Worm (Caenorhabditis elegans) whole organism, L1 larva: Measurements from ENCODE around the gene asp-16.

Experiments used
- C04F5.9 ChIP-seq: sonication (generic microtip); optimal IDR thresholded peaks from 2 replicates; lab custom pipeline; 2016; ENCODE audit warnings: missing genetic modification characterization, missing compliant biosample characterization
- C16A3.4 ChIP-seq: fragments of 150-350 bp; optimal IDR thresholded peaks from 2 replicates; lab custom pipeline; 2014; ENCODE audit warnings: missing biosample characterization, missing genetic modification characterization
- C34B4.2 ChIP-seq: sonication (generic microtip); optimal IDR thresholded peaks from 2 replicates; lab custom pipeline; 2017; ENCODE audit warnings: mild to moderate bottlenecking, missing genetic modification characterization, missing compliant biosample characterization
- Y116A8C.19 ChIP-seq: sonication (generic microtip); optimal IDR thresholded peaks from 2 replicates; lab custom pipeline; 2016; ENCODE audit warnings: missing compliant biosample characterization, missing genetic modification characterization, borderline replicate concordance
- blmp-1 ChIP-seq: fragments of 150-350 bp; optimal IDR thresholded peaks from 2 replicates; lab custom pipeline; 2014; ENCODE audit warnings: missing biosample characterization, missing genetic modification characterization
- ceh-63 ChIP-seq: fragments of 200-800 bp; sonication (Bioruptor generic); optimal IDR thresholded peaks from 2 replicates; lab custom pipeline; 2018; ENCODE audit warnings: mild to moderate bottlenecking, missing genetic modification characterization, missing compliant biosample characterization
- ceh-8 ChIP-seq: fragments of 200-800 bp; sonication (Bioruptor generic); optimal IDR thresholded peaks from 2 replicates; lab custom pipeline; 2018; ENCODE audit warnings: mild to moderate bottlenecking, missing genetic modification characterization, moderate library complexity, missing compliant biosample characterization
- dpl-1 ChIP-seq, 3 experiments: fragments of 150-350 bp in 2 of 3; sonication (generic microtip) in 1 of 3; optimal IDR thresholded peaks; 2 replicates each; lab custom pipeline; 2014 to 2017; ENCODE audit warnings: missing biosample characterization in 3 of 3, missing genetic modification characterization in 3 of 3, missing genetic modification reagents in 3 of 3
- dsc-1 ChIP-seq: sonication (generic microtip); optimal IDR thresholded peaks from 2 replicates; lab custom pipeline; 2016; ENCODE audit warnings: mild to moderate bottlenecking, missing genetic modification characterization, missing compliant biosample characterization
- efl-1 ChIP-seq, 4 experiments: fragments of 150-350 bp; optimal IDR thresholded peaks in 3 of 4; peaks in 1 of 4; 1 replicate in 1 of 4; 2 replicates in 3 of 4; lab custom pipeline; 2014; ENCODE audit warnings: missing biosample characterization in 2 of 4, missing genetic modification characterization in 2 of 4, missing genetic modification reagents in 2 of 4
- efl-3 ChIP-seq: fragments of 200-800 bp; sonication (Bioruptor generic); optimal IDR thresholded peaks from 2 replicates; lab custom pipeline; 2018; ENCODE audit warnings: mild to moderate bottlenecking, missing genetic modification characterization, missing compliant biosample characterization
- egl-13 ChIP-seq: sonication (generic microtip); optimal IDR thresholded peaks from 2 replicates; lab custom pipeline; 2016; ENCODE audit warnings: missing genotype, missing genetic modification reagents, missing genetic modification characterization, missing compliant biosample characterization
- egl-27 ChIP-seq, 2 experiments: fragments of 150-350 bp in 1 of 2; sonication (generic microtip); optimal IDR thresholded peaks; 3 replicates each; lab custom pipeline; 2017 to 2018; ENCODE audit warnings: missing biosample characterization in 2 of 2, missing genetic modification characterization in 2 of 2, missing genetic modification reagents in 2 of 2
- elt-3 ChIP-seq, 6 experiments: fragments of 150-350 bp in 1 of 6; sonication (generic microtip); optimal IDR thresholded peaks; 2 replicates each; lab custom pipeline; 2017 to 2018; ENCODE audit warnings: missing biosample characterization in 6 of 6, missing genetic modification characterization in 6 of 6, inconsistent platforms in 1 of 6
- ets-5 ChIP-seq: fragments of 200-800 bp; sonication (Bioruptor generic); IDR thresholded peaks from 2 replicates; pipeline ENCODE4 v1.3.6; 2022; ENCODE audit warnings: missing genetic modification characterization, missing compliant biosample characterization
- fkh-10 ChIP-seq: sonication (generic microtip); optimal IDR thresholded peaks from 2 replicates; lab custom pipeline; 2017; ENCODE audit warnings: missing biosample characterization, missing genetic modification reagents, missing genetic modification characterization
- fkh-4 ChIP-seq: sonication (generic microtip); optimal IDR thresholded peaks from 2 replicates; lab custom pipeline; 2016; ENCODE audit warnings: missing compliant biosample characterization, missing genetic modification characterization, borderline replicate concordance
- grh-1 ChIP-seq: fragments of 200-800 bp; sonication (Bioruptor generic); IDR thresholded peaks from 2 replicates; pipeline ENCODE4 v1.3.6; 2022; ENCODE audit warnings: missing genetic modification reagents, missing genetic modification characterization, missing compliant biosample characterization
- hlh-17 ChIP-seq: fragments of 200-800 bp; sonication (Bioruptor generic); optimal IDR thresholded peaks from 2 replicates; lab custom pipeline; 2018; ENCODE audit warnings: missing genetic modification characterization, mild to moderate bottlenecking, missing compliant biosample characterization, moderate library complexity, borderline replicate concordance
- hlh-4 ChIP-seq: sonication (generic microtip); optimal IDR thresholded peaks from 2 replicates; lab custom pipeline; 2016; ENCODE audit warnings: mild to moderate bottlenecking, missing genetic modification characterization, missing compliant biosample characterization
- hpl-2 ChIP-seq: fragments of 150-350 bp; optimal IDR thresholded peaks from 2 replicates; lab custom pipeline; 2014; ENCODE audit warnings: missing biosample characterization, missing genetic modification reagents, missing genetic modification characterization
- irx-1 ChIP-seq: sonication (generic microtip); optimal IDR thresholded peaks from 2 replicates; lab custom pipeline; 2016; ENCODE audit warnings: missing genetic modification characterization, missing compliant biosample characterization
- lin-14 ChIP-seq: fragments of 200-800 bp; sonication (Bioruptor generic); optimal IDR thresholded peaks from 2 replicates; lab custom pipeline; 2018; ENCODE audit warnings: mild to moderate bottlenecking, missing genetic modification characterization, moderate library complexity, missing compliant biosample characterization
- lin-15B ChIP-seq: fragments of 150-350 bp; sonication (generic microtip); optimal IDR thresholded peaks from 3 replicates; lab custom pipeline; 2014; ENCODE audit warnings: missing biosample characterization, missing genetic modification characterization
- lin-35 ChIP-seq, 2 experiments: fragments of 150-350 bp; optimal IDR thresholded peaks; 2 replicates each; lab custom pipeline; 2014; ENCODE audit warnings: missing biosample characterization in 2 of 2, missing genetic modification characterization in 2 of 2, missing genetic modification reagents in 2 of 2
- mdl-1 ChIP-seq, 2 experiments: fragments of 150-350 bp; optimal IDR thresholded peaks; 2 replicates each; lab custom pipeline; 2014 to 2017; ENCODE audit warnings: missing biosample characterization in 2 of 2, missing genetic modification characterization in 2 of 2, inconsistent platforms in 1 of 2
- mef-2 ChIP-seq: fragments of 150-350 bp; optimal IDR thresholded peaks from 2 replicates; lab custom pipeline; 2014; ENCODE audit warnings: missing biosample characterization, missing genetic modification characterization
- mep-1 ChIP-seq: fragments of 150-350 bp; optimal IDR thresholded peaks from 2 replicates; lab custom pipeline; 2014; ENCODE audit warnings: missing biosample characterization, missing genetic modification characterization
- nhr-19 ChIP-seq: fragments of 200-800 bp; sonication (Bioruptor generic); conservative IDR thresholded peaks from 2 replicates; pipeline ENCODE4 v1.3.6; 2022; ENCODE audit warnings: missing genetic modification characterization, missing compliant biosample characterization
- nhr-20 ChIP-seq: sonication (generic microtip); optimal IDR thresholded peaks from 2 replicates; lab custom pipeline; 2016; ENCODE audit warnings: mild to moderate bottlenecking, missing genetic modification characterization, missing compliant biosample characterization
- nhr-237 ChIP-seq: fragments of 150-350 bp; optimal IDR thresholded peaks from 2 replicates; lab custom pipeline; 2014; ENCODE audit warnings: missing biosample characterization, missing genetic modification characterization
- nhr-28 ChIP-seq: fragments of 150-350 bp; optimal IDR thresholded peaks from 2 replicates; lab custom pipeline; 2014; ENCODE audit warnings: missing biosample characterization, missing genetic modification characterization
- nhr-47 ChIP-seq: sonication (generic microtip); optimal IDR thresholded peaks from 2 replicates; lab custom pipeline; 2016; ENCODE audit warnings: mild to moderate bottlenecking, missing genetic modification characterization, moderate library complexity, missing compliant biosample characterization
- nhr-76 ChIP-seq: sonication (generic microtip); optimal IDR thresholded peaks from 2 replicates; lab custom pipeline; 2017; ENCODE audit warnings: missing biosample characterization, missing genetic modification characterization
- nhr-77 ChIP-seq: fragments of 150-350 bp; optimal IDR thresholded peaks from 2 replicates; lab custom pipeline; 2014; ENCODE audit warnings: missing biosample characterization, missing genetic modification characterization
- skn-1 ChIP-seq: fragments of 150-350 bp; optimal IDR thresholded peaks from 2 replicates; lab custom pipeline; 2014; ENCODE audit warnings: missing biosample characterization, missing genetic modification characterization
- snpc-4 ChIP-seq: fragments of 150-350 bp; optimal IDR thresholded peaks from 2 replicates; lab custom pipeline; 2014; ENCODE audit warnings: missing biosample characterization, missing genetic modification characterization
- sox-4 ChIP-seq: sonication (generic microtip); optimal IDR thresholded peaks from 2 replicates; lab custom pipeline; 2016; ENCODE audit warnings: missing genetic modification characterization, missing compliant biosample characterization
- tbx-2 ChIP-seq: sonication (generic microtip); optimal IDR thresholded peaks from 2 replicates; lab custom pipeline; 2016; ENCODE audit warnings: missing genetic modification characterization, missing compliant biosample characterization
- unc-130 ChIP-seq: fragments of 150-350 bp; optimal IDR thresholded peaks from 2 replicates; lab custom pipeline; 2017; ENCODE audit warnings: missing biosample characterization, missing genetic modification characterization, inconsistent platforms
- unc-30 ChIP-seq: sonication (generic microtip); optimal IDR thresholded peaks from 2 replicates; lab custom pipeline; 2017; ENCODE audit warnings: missing biosample characterization, missing genetic modification characterization
- unc-62 ChIP-seq: fragments of 150-350 bp; optimal IDR thresholded peaks from 2 replicates; lab custom pipeline; 2014; ENCODE audit warnings: missing biosample characterization, missing genetic modification reagents, missing genetic modification characterization
- unc-86 ChIP-seq: sonication (generic microtip); optimal IDR thresholded peaks from 2 replicates; lab custom pipeline; 2016; ENCODE audit warnings: missing genetic modification characterization, missing compliant biosample characterization
- unc-98 ChIP-seq: fragments of 200-800 bp; sonication (Bioruptor generic); IDR thresholded peaks from 2 replicates; pipeline ENCODE4 v1.3.6; 2022; ENCODE audit warnings: missing genetic modification characterization, missing compliant biosample characterization
- vab-15 ChIP-seq: sonication (generic microtip); optimal IDR thresholded peaks from 2 replicates; lab custom pipeline; 2017; ENCODE audit warnings: missing genotype, mild to moderate bottlenecking, missing genetic modification characterization, missing compliant biosample characterization
- zag-1 ChIP-seq: fragments of 150-350 bp; optimal IDR thresholded peaks from 2 replicates; lab custom pipeline; 2014; ENCODE audit warnings: missing biosample characterization, missing genetic modification characterization
- zip-4 ChIP-seq: fragments of 200-800 bp; sonication (Bioruptor generic); optimal IDR thresholded peaks from 2 replicates; lab custom pipeline; 2018; ENCODE audit warnings: mild to moderate bottlenecking, missing genetic modification characterization, moderate library complexity, missing compliant biosample characterization
- ztf-4 ChIP-seq: fragments of 150-350 bp; optimal IDR thresholded peaks from 2 replicates; lab custom pipeline; 2014; ENCODE audit warnings: missing biosample characterization, missing genetic modification characterization

Gene asp-16

ce11 chrV:18998045-18998444 lies 44.4 kb downstream of the asp-16 start, which contains the start of gene tgt-2:
tgt-2 (plus strand) TSS chrV:18998345.
- TF ChIP-seq hpl-2 (GFP tag; lab: Kevin White, UChicago) (no peak), lin-15B (tag; lab: Kevin White, UChicago) (no peak), blmp-1 (tag; lab: Kevin White, UChicago) (no peak), dsc-1 (no peak), nhr-47 (tag; lab: Kevin White, UChicago) (no peak), snpc-4 (tag; lab: Kevin White, UChicago) (no peak), ztf-4 (tag; lab: Kevin White, UChicago) (no peak), unc-30 (tag; lab: Kevin White, UChicago) (no peak), nhr-19 (GFP tag; lab: Robert Waterston, UW) (no peak), fkh-4 (tag; lab: Kevin White, UChicago) (no peak), elt-3 (tag; optimal IDR thresholded peaks at IDR 0.05; lab: Kevin White, UChicago) (no peak), ceh-8 (GFP tag; lab: Kevin White, UChicago) (no peak), egl-13 (tag; lab: Kevin White, UChicago) (no peak), egl-27 (tag; optimal IDR thresholded peaks at IDR 0.05; lab: Kevin White, UChicago) (no peak), unc-130 (tag; lab: Kevin White, UChicago) (no peak), ets-5 (GFP tag; lab: Robert Waterston, UW) (no peak), hlh-4 (tag; lab: Kevin White, UChicago) (no peak)

ce11 chrV:18993535-18993990 lies 48.8 kb downstream of the asp-16 start, which contains the start of gene gtf-2F2:
gtf-2F2 (plus strand) TSS chrV:18993940.
- TF ChIP-seq irx-1 (tag; lab: Kevin White, UChicago) = no peak
- no peak for TF ChIP-seq lin-14
- TF ChIP-seq skn-1 (tag; lab: Kevin White, UChicago) = no peak
- TF ChIP-seq snpc-4 (tag; lab: Kevin White, UChicago) = no peak
- no peak for TF ChIP-seq unc-86
- no peak for TF ChIP-seq Y116A8C.19 (tag; lab: Kevin White, UChicago)
- TF ChIP-seq tbx-2 (tag; lab: Kevin White, UChicago) = no peak
- no peak for TF ChIP-seq lin-15B (tag; lab: Kevin White, UChicago)
- no peak for TF ChIP-seq fkh-10
- no peak for TF ChIP-seq unc-98 (GFP tag; lab: Robert Waterston, UW)
- TF ChIP-seq nhr-28 (tag; lab: Kevin White, UChicago) = no peak
- TF ChIP-seq mef-2 (tag; lab: Kevin White, UChicago) = no peak
- TF ChIP-seq zag-1 (tag; lab: Kevin White, UChicago) = no peak
- TF ChIP-seq efl-3 = no peak
- TF ChIP-seq blmp-1 (tag; lab: Kevin White, UChicago) = no peak
- TF ChIP-seq C04F5.9 = no peak
- no peak for TF ChIP-seq mep-1 (tag; lab: Kevin White, UChicago)
- no peak for TF ChIP-seq C16A3.4 (tag; lab: Kevin White, UChicago)
- TF ChIP-seq hlh-17 = no peak
- TF ChIP-seq, all 84 proteins: peak for 0

- TF ChIP-seq efl-1 (optimal IDR thresholded peaks at IDR 0.05; lab: Kevin White, UChicago) = no peak
- TF ChIP-seq efl-1 (GFP tag; optimal IDR thresholded peaks at IDR 0.05 in 1 of 2; lab: Kevin White, UChicago) = peak in 1 of 2 experiments; percentile 25
- no peak for TF ChIP-seq zip-4 (GFP tag; lab: Kevin White, UChicago)
These were observed 49.4 kb downstream of the asp-16 start for ce11 chrV:18993017-18993416.

ce11 chrV:18990958-18991357 lies 51.4 kb downstream of the asp-16 start:
- TF ChIP-seq nhr-20 (tag; lab: Kevin White, UChicago) = no peak
- TF ChIP-seq vab-15 (tag; lab: Kevin White, UChicago) = no peak
- no peak for TF ChIP-seq unc-130 (tag; lab: Kevin White, UChicago)
- no peak for TF ChIP-seq sox-4 (tag; lab: Kevin White, UChicago)
- no peak for TF ChIP-seq lin-35 (GFP tag; optimal IDR thresholded peaks at IDR 0.05; lab: Kevin White, UChicago)
- TF ChIP-seq nhr-237 (tag; lab: Kevin White, UChicago) = no peak
- TF ChIP-seq grh-1 (GFP tag; lab: Robert Waterston, UW) = no peak
- no peak for TF ChIP-seq nhr-76 (tag; lab: Kevin White, UChicago)
- no peak for TF ChIP-seq dpl-1 (GFP tag; optimal IDR thresholded peaks at IDR 0.05; lab: Kevin White, UChicago)
- no peak for TF ChIP-seq unc-62 (GFP tag; lab: Kevin White, UChicago)
- TF ChIP-seq C34B4.2 (tag; lab: Kevin White, UChicago) = no peak
- no peak for TF ChIP-seq ceh-63
- no peak for TF ChIP-seq snpc-4 (tag; lab: Kevin White, UChicago)
- TF ChIP-seq nhr-77 (tag; lab: Kevin White, UChicago) = no peak
- no peak for TF ChIP-seq ceh-8 (GFP tag; lab: Kevin White, UChicago)
- no peak for TF ChIP-seq mdl-1 (tag; optimal IDR thresholded peaks at IDR 0.05; lab: Kevin White, UChicago)
- no peak for TF ChIP-seq irx-1 (tag; lab: Kevin White, UChicago)
